Worm (Caenorhabditis elegans): ENCODE results near the gene bli-6.

bli-6 gene

ce11 chrIV:6361668-6362067, 15.2 kb upstream of the bli-6 start, which contains the start of gene Y73B6BL.47:
TSS of gene Y73B6BL.47 (plus strand) at chrIV:6361968.
- TF ChIP-seq unc-39 (tag; optimal IDR thresholded peaks at IDR 0.05) (no peak), mml-1 (tag; optimal IDR thresholded peaks at IDR 0.05) (no peak), ztf-4 (tag; optimal IDR thresholded peaks at IDR 0.05) (no peak)

- TF ChIP-seq zag-1 (tag; optimal IDR thresholded peaks at IDR 0.05) (no peak), egl-5 (tag; optimal IDR thresholded peaks at IDR 0.05) (no peak), hmg-11 (tag; optimal IDR thresholded peaks at IDR 0.05) (no peak), pha-4 (tag; optimal IDR thresholded peaks at IDR 0.05) (no peak), mml-1 (tag; optimal IDR thresholded peaks at IDR 0.05) (no peak)
Measured at ce11 chrIV:6363604-6364003, 13.3 kb upstream of the bli-6 start.

- no peak for TF ChIP-seq nhr-77 (tag; optimal IDR thresholded peaks at IDR 0.05)
Measured at ce11 chrIV:6365045-6365444, 11.8 kb upstream of the bli-6 start, which contains the start of gene Y73B6BL.270. TSS of gene Y73B6BL.270 (plus strand) at chrIV:6365345.

ce11 chrIV:6366032-6366431, 10.8 kb upstream of the bli-6 start:
- no peak for TF ChIP-seq mml-1 (tag; optimal IDR thresholded peaks at IDR 0.05)
- no peak for TF ChIP-seq sea-2 (GFP tag; optimal IDR thresholded peaks at IDR 0.05)

- TF ChIP-seq lin-39 (tag; optimal IDR thresholded peaks at IDR 0.05): no peak
- no peak for TF ChIP-seq elt-2 (tag; optimal IDR thresholded peaks at IDR 0.05)
- TF ChIP-seq nhr-23 (tag; optimal IDR thresholded peaks at IDR 0.05): peak; percentile 14
Measured at ce11 chrIV:6369489-6369888, 7.4 kb upstream of the bli-6 start.

- TF ChIP-seq nhr-12 (tag; optimal IDR thresholded peaks at IDR 0.05) (no peak), egl-27 (tag; optimal IDR thresholded peaks at IDR 0.05) (no peak), nhr-67 (tag; optimal IDR thresholded peaks at IDR 0.05) (no peak), aly-2 (tag; optimal IDR thresholded peaks at IDR 0.05) (no peak), elt-3 (tag; optimal IDR thresholded peaks at IDR 0.05) (no peak), mdl-1 (tag; optimal IDR thresholded peaks at IDR 0.05) (no peak), daf-12 (tag; optimal IDR thresholded peaks at IDR 0.05) (no peak), tbx-2 (tag; optimal IDR thresholded peaks at IDR 0.05) (no peak), R02D3.7 (tag; optimal IDR thresholded peaks at IDR 0.05) (no peak), nhr-28 (tag; optimal IDR thresholded peaks at IDR 0.05) (no peak), fkh-10 (GFP tag; optimal IDR thresholded peaks at IDR 0.05) (no peak), nhr-11 (tag; optimal IDR thresholded peaks at IDR 0.05) (no peak), nhr-237 (tag; optimal IDR thresholded peaks at IDR 0.05) (no peak), sea-2 (GFP tag; optimal IDR thresholded peaks at IDR 0.05) (no peak), lsy-12 (tag; optimal IDR thresholded peaks at IDR 0.05) (no peak), lin-15B (tag; optimal IDR thresholded peaks at IDR 0.05) (no peak), pha-4 (tag; optimal IDR thresholded peaks at IDR 0.05) (no peak), nhr-76 (tag; optimal IDR thresholded peaks at IDR 0.05) (no peak), zag-1 (tag; optimal IDR thresholded peaks at IDR 0.05) (no peak), nhr-23 (tag; optimal IDR thresholded peaks at IDR 0.05) (no peak)
Measured at ce11 chrIV:6372267-6372666, 4.6 kb upstream of the bli-6 start.

- TF ChIP-seq pha-4 (tag; optimal IDR thresholded peaks at IDR 0.05): no peak
- no peak for TF ChIP-seq tbx-2 (tag; optimal IDR thresholded peaks at IDR 0.05)
- TF ChIP-seq fos-1 (tag; optimal IDR thresholded peaks at IDR 0.05): no peak
Measured at ce11 chrIV:6372993-6373392, 3.9 kb upstream of the bli-6 start, which contains the start of gene smg-3. TSS of gene smg-3 (minus strand) at chrIV:6373093.

ce11 chrIV:6373721-6374120, 3.1 kb upstream of the bli-6 start:
- TF ChIP-seq lin-15B (tag; optimal IDR thresholded peaks at IDR 0.05): no peak
- no peak for TF ChIP-seq fkh-2 (tag; optimal IDR thresholded peaks at IDR 0.05)
